Fruit fly (Drosophila melanogaster) whole organism, adult: ENCODE results near the gene Ugt37A1.
A peak's percentile ranks its signal among the peaks of the same experiment; 100 is the strongest.

ENCODE experiments used
- CG11617 ChIP-seq: fragments of 200-800 bp; sonication (Bioruptor generic); optimal IDR thresholded peaks from 2 replicates; lab custom pipeline; 2017; ENCODE audit warnings: mild to moderate bottlenecking, missing biosample characterization, missing genetic modification reagents, missing genetic modification characterization
- CG12768 ChIP-seq: fragments of 200-800 bp; sonication (Bioruptor generic); optimal IDR thresholded peaks from 2 replicates; lab custom pipeline; 2017; ENCODE audit warnings: missing biosample characterization, missing genetic modification characterization, mild to moderate bottlenecking, moderate library complexity, missing genetic modification reagents
- CG14711 ChIP-seq: fragments of 200-800 bp; sonication (Bioruptor generic); optimal IDR thresholded peaks from 2 replicates; lab custom pipeline; 2018; ENCODE audit warnings: missing biosample characterization, mild to moderate bottlenecking, missing genetic modification characterization, moderate library complexity
- CG1620 ChIP-seq: fragments of 200-800 bp; sonication (Bioruptor generic); optimal IDR thresholded peaks from 2 replicates; lab custom pipeline; 2016; ENCODE audit warnings: missing biosample characterization, missing genetic modification characterization
- CG33017 ChIP-seq: fragments of 200-800 bp; sonication (Bioruptor generic); optimal IDR thresholded peaks from 2 replicates; lab custom pipeline; 2018; ENCODE audit warnings: missing biosample characterization, mild to moderate bottlenecking, missing genetic modification characterization, moderate library complexity
- CG5204 ChIP-seq: fragments of 200-800 bp; sonication (Bioruptor generic); optimal IDR thresholded peaks from 2 replicates; lab custom pipeline; 2016; ENCODE audit warnings: missing biosample characterization, missing genetic modification characterization
- CG7045 ChIP-seq: fragments of 200-800 bp; sonication (Bioruptor generic); optimal IDR thresholded peaks from 2 replicates; lab custom pipeline; 2017; ENCODE audit warnings: missing biosample characterization, mild to moderate bottlenecking, missing genetic modification characterization
- CG7101 ChIP-seq: fragments of 200-800 bp; sonication (Bioruptor generic); optimal IDR thresholded peaks from 2 replicates; lab custom pipeline; 2018; ENCODE audit warnings: missing biosample characterization, mild to moderate bottlenecking, missing genetic modification characterization, moderate library complexity
- Clk ChIP-seq: fragments of 200-800 bp; sonication (Bioruptor generic); optimal IDR thresholded peaks from 2 replicates; lab custom pipeline; 2017; ENCODE audit warnings: missing biosample characterization, missing genetic modification characterization
- Crg-1 ChIP-seq: fragments of 200-800 bp; sonication (Bioruptor generic); optimal IDR thresholded peaks from 2 replicates; lab custom pipeline; 2016; ENCODE audit warnings: missing biosample characterization, missing genetic modification characterization
- Hr96 ChIP-seq: fragments of 200-800 bp; sonication (Bioruptor generic); optimal IDR thresholded peaks from 2 replicates; lab custom pipeline; 2016; ENCODE audit warnings: missing biosample characterization, missing genetic modification characterization
- Mnt ChIP-seq: fragments of 200-800 bp; sonication (Bioruptor generic); optimal IDR thresholded peaks from 2 replicates; lab custom pipeline; 2016; ENCODE audit warnings: missing biosample characterization, mild to moderate bottlenecking, missing genetic modification characterization
- bab1 ChIP-seq: fragments of 200-800 bp; sonication (Bioruptor generic); optimal IDR thresholded peaks from 3 replicates; lab custom pipeline; 2019; ENCODE audit warnings: missing biosample characterization, mild to moderate bottlenecking, missing genetic modification characterization, moderate library complexity
- cic ChIP-seq: fragments of 200-800 bp; sonication (Bioruptor generic); optimal IDR thresholded peaks from 2 replicates; lab custom pipeline; 2017; ENCODE audit warnings: missing biosample characterization, mild to moderate bottlenecking, missing genetic modification characterization, moderate library complexity
- cnc ChIP-seq, 2 experiments: fragments of >200 bp; optimal IDR thresholded peaks; 2 replicates each; lab custom pipeline; 2017
- kay ChIP-seq: fragments of 200-800 bp; sonication (Bioruptor generic); peaks from one replicate; lab custom pipeline; 2016; ENCODE audit warnings: missing biosample characterization, missing genetic modification characterization, borderline replicate concordance
- ovo ChIP-seq: fragments of 200-800 bp; sonication (Bioruptor generic); optimal IDR thresholded peaks from 2 replicates; lab custom pipeline; 2016; ENCODE audit warnings: missing biosample characterization, missing genetic modification characterization
- pad ChIP-seq: fragments of 200-800 bp; sonication (Bioruptor generic); optimal IDR thresholded peaks from 3 replicates; lab custom pipeline; 2017; ENCODE audit warnings: missing biosample characterization, missing genetic modification characterization, mild to moderate bottlenecking, moderate library complexity, missing genetic modification reagents
- tj ChIP-seq: fragments of 200-800 bp; sonication (Bioruptor generic); optimal IDR thresholded peaks from 3 replicates; lab custom pipeline; 2017; ENCODE audit warnings: missing biosample characterization, mild to moderate bottlenecking, missing genetic modification characterization, moderate library complexity
- toe ChIP-seq: fragments of 200-800 bp; sonication (Bioruptor generic); optimal IDR thresholded peaks from 2 replicates; lab custom pipeline; 2016; ENCODE audit warnings: missing biosample characterization, missing genetic modification characterization

The Ugt37A1 gene

dm6 chr2L:20374054-20374507 is at the start of gene Ugt37A1:
Ugt37A1 (minus strand) TSS chr2L:20374104.
- TF ChIP-seq kay, result peak; percentile 11
- TF ChIP-seq Crg-1, result no peak

- no peak for TF ChIP-seq CG7045 (GFP tag; lab: Kevin White, UChicago)
- TF ChIP-seq kay, result peak; percentile 55
These were observed 46.1 kb upstream of the Ugt37A1 start for dm6 chr2L:20420035-20420434.

dm6 chr2L:20417597-20418286 is 43.8 kb upstream of the Ugt37A1 start:
- peak; percentile 44 for TF ChIP-seq cic (GFP tag; lab: Kevin White, UChicago)
- peak; percentile 98 for TF ChIP-seq pad (GFP tag; lab: Kevin White, UChicago)
- no peak for TF ChIP-seq bab1 (GFP tag; lab: Kevin White, UChicago)
- peak; percentile 26 for TF ChIP-seq CG7045 (GFP tag; lab: Kevin White, UChicago)
- TF ChIP-seq Clk (GFP tag; lab: Kevin White, UChicago), result no peak
- peak; percentile 15 for TF ChIP-seq CG12768
- peak; percentile 1 for TF ChIP-seq CG7101 (tag; lab: Kevin White, UChicago)
- TF ChIP-seq CG5204, result peak; percentile 35
- TF ChIP-seq CG1620 (GFP tag; lab: Kevin White, UChicago), result no peak
- no peak for TF ChIP-seq Crg-1
- no peak for TF ChIP-seq cnc (optimal IDR thresholded peaks at IDR 0.05; lab: Kevin White, UChicago)
- no peak for TF ChIP-seq CG33017 (tag; lab: Kevin White, UChicago)
- TF ChIP-seq CG14711 (tag; lab: Kevin White, UChicago), result no peak
- peak; percentile 35 for TF ChIP-seq ovo (GFP tag; lab: Kevin White, UChicago)
- peak; percentile 94 for TF ChIP-seq kay
- TF ChIP-seq Mnt (GFP tag; lab: Kevin White, UChicago), result no peak
- TF ChIP-seq CG11617 (GFP tag; lab: Kevin White, UChicago), result no peak
- TF ChIP-seq Hr96, result no peak
- TF ChIP-seq toe (GFP tag; lab: Kevin White, UChicago), result no peak
- no peak for TF ChIP-seq tj (GFP tag; lab: Kevin White, UChicago)

dm6 chr2L:20416754-20417563 is 43.1 kb upstream of the Ugt37A1 start, which contains the start of the genes CG10949 and Arpc2:
CG10949 (minus strand) TSS chr2L:20416918.
Arpc2 (plus strand) TSS chr2L:20417057.
- TF ChIP-seq CG14711 (tag; lab: Kevin White, UChicago) (peak; percentile 72), CG1620 (GFP tag; lab: Kevin White, UChicago) (peak; percentile 54), Mnt (GFP tag; lab: Kevin White, UChicago) (peak; percentile 92), pad (GFP tag; lab: Kevin White, UChicago) (no peak), cnc (optimal IDR thresholded peaks at IDR 0.05; lab: Kevin White, UChicago) (no peak), tj (GFP tag; lab: Kevin White, UChicago) (peak; percentile 92), Crg-1 (peak; percentile 59), Clk (GFP tag; lab: Kevin White, UChicago) (peak; percentile 30), CG11617 (GFP tag; lab: Kevin White, UChicago) (peak; percentile 67), toe (GFP tag; lab: Kevin White, UChicago) (peak; percentile 67), CG33017 (tag; lab: Kevin White, UChicago) (peak; percentile 75), Hr96 (no peak), kay (peak; percentile 97), ovo (GFP tag; lab: Kevin White, UChicago) (peak; percentile 47), cic (GFP tag; lab: Kevin White, UChicago) (peak; percentile 45), bab1 (GFP tag; lab: Kevin White, UChicago) (no peak), CG7101 (tag; lab: Kevin White, UChicago) (peak; percentile 74), CG5204 (peak; percentile 56), CG12768 (peak; percentile 31), CG7045 (GFP tag; lab: Kevin White, UChicago) (no peak)

dm6 chr2L:20414750-20415211 is 40.9 kb upstream of the Ugt37A1 start, which contains the start of gene CG10947:
CG10947 (minus strand) TSS chr2L:20414800.
- TF ChIP-seq CG11617 (GFP tag; lab: Kevin White, UChicago), result no peak
- peak; percentile 76 for TF ChIP-seq bab1 (GFP tag; lab: Kevin White, UChicago)
- TF ChIP-seq toe (GFP tag; lab: Kevin White, UChicago), result peak; percentile 60
- TF ChIP-seq CG1620 (GFP tag; lab: Kevin White, UChicago), result peak; percentile 79
- no peak for TF ChIP-seq CG33017 (tag; lab: Kevin White, UChicago)
- TF ChIP-seq kay, result no peak
- TF ChIP-seq cic (GFP tag; lab: Kevin White, UChicago), result no peak
- peak; percentile 45 for TF ChIP-seq Hr96
- TF ChIP-seq pad (GFP tag; lab: Kevin White, UChicago), result peak; percentile 24
- TF ChIP-seq Mnt (GFP tag; lab: Kevin White, UChicago), result peak; percentile 29
- TF ChIP-seq CG14711 (tag; lab: Kevin White, UChicago), result no peak
- TF ChIP-seq CG7045 (GFP tag; lab: Kevin White, UChicago), result peak; percentile 2
- TF ChIP-seq tj (GFP tag; lab: Kevin White, UChicago), result no peak
- TF ChIP-seq Clk (GFP tag; lab: Kevin White, UChicago), result no peak
- TF ChIP-seq CG12768, result no peak
- TF ChIP-seq cnc (optimal IDR thresholded peaks at IDR 0.05; lab: Kevin White, UChicago), result no peak
- peak; percentile 40 for TF ChIP-seq ovo (GFP tag; lab: Kevin White, UChicago)
- peak; percentile 46 for TF ChIP-seq CG7101 (tag; lab: Kevin White, UChicago)
- peak; percentile 14 for TF ChIP-seq CG5204
- peak; percentile 59 for TF ChIP-seq Crg-1
